Worm (Caenorhabditis elegans): ENCODE data around the gene srbc-26.

DNA sequence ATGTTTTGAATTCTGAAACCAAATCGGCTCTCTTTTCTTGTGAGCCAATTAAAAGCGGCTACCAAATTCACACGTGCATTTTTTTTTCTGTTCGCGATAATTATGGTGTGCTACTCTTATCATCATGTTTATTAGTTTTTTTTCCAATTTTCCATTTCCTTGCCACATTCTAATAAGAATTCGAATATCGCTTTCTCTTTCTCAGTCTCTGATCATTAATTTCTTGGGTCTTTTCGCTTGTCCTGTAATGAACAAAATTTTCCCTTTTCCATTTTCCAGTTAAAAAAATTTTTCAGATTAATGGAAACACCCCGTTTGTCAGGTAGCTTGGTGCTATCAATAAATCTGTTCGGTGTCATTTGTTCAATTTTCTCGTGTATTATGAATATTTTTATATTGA is at the start of gene srbc-26:
- TF ChIP-seq him-1 (tag; optimal IDR thresholded peaks at IDR 0.05) (no peak), dao-5 (tag; optimal IDR thresholded peaks at IDR 0.05) (no peak), W03F9.2 (tag; optimal IDR thresholded peaks at IDR 0.05) (no peak)

Measured in whole organism, L4/young adult.